Worm (Caenorhabditis elegans) whole organism, L3 larva: Measurements from ENCODE around the gene try-8.

ENCODE experiments used
- aly-2 ChIP-seq: fragments of 150-350 bp; optimal IDR thresholded peaks from 2 replicates; lab custom pipeline; 2014; ENCODE audit warnings: missing biosample characterization, missing genetic modification characterization
- ama-1 ChIP-seq: fragments of 150-350 bp; optimal IDR thresholded peaks from 2 replicates; lab custom pipeline; 2018
- elt-3 ChIP-seq, 3 experiments: fragments of 150-350 bp in 1 of 3; sonication (generic microtip) in 2 of 3; optimal IDR thresholded peaks; 2 replicates in 2 of 3; 4 replicates in 1 of 3; lab custom pipeline; 2014 to 2017; ENCODE audit warnings: missing biosample characterization in 3 of 3, missing genetic modification characterization in 3 of 3
- fos-1 ChIP-seq: fragments of 150-350 bp; optimal IDR thresholded peaks from 2 replicates; lab custom pipeline; 2014; ENCODE audit warnings: missing biosample characterization, missing genetic modification characterization
- lin-39 ChIP-seq: fragments of 150-350 bp; optimal IDR thresholded peaks from 2 replicates; lab custom pipeline; 2018; ENCODE audit warnings: missing biosample characterization, missing genetic modification reagents, missing genetic modification characterization
- nhr-11 ChIP-seq: fragments of 150-350 bp; optimal IDR thresholded peaks from 2 replicates; lab custom pipeline; 2014; ENCODE audit warnings: missing biosample characterization, missing genetic modification characterization
- nhr-23 ChIP-seq: fragments of 150-350 bp; optimal IDR thresholded peaks from 2 replicates; lab custom pipeline; 2014; ENCODE audit warnings: missing biosample characterization, missing genetic modification reagents, missing genetic modification characterization
- nhr-237 ChIP-seq: fragments of 150-350 bp; optimal IDR thresholded peaks from 2 replicates; lab custom pipeline; 2014; ENCODE audit warnings: missing biosample characterization, missing genetic modification characterization
- nhr-25 ChIP-seq: sonication (generic microtip); optimal IDR thresholded peaks from 2 replicates; lab custom pipeline; 2017; ENCODE audit warnings: missing biosample characterization, missing genetic modification characterization
- nhr-28 ChIP-seq: fragments of 150-350 bp; optimal IDR thresholded peaks from 2 replicates; lab custom pipeline; 2014; ENCODE audit warnings: missing biosample characterization, missing genetic modification characterization
- tbx-2 ChIP-seq: sonication (generic microtip); optimal IDR thresholded peaks from 2 replicates; lab custom pipeline; 2016; ENCODE audit warnings: mild to moderate bottlenecking, missing genetic modification characterization, missing compliant biosample characterization
- unc-62 ChIP-seq: fragments of 150-350 bp; sonication (generic microtip); optimal IDR thresholded peaks from 4 replicates; lab custom pipeline; 2014; ENCODE audit warnings: missing biosample characterization, missing genetic modification reagents, missing genetic modification characterization
- ztf-11 ChIP-seq: fragments of 150-350 bp; optimal IDR thresholded peaks from 2 replicates; lab custom pipeline; 2014; ENCODE audit warnings: missing biosample characterization, missing genetic modification characterization
- ztf-4 ChIP-seq: fragments of 150-350 bp; optimal IDR thresholded peaks from 2 replicates; lab custom pipeline; 2014; ENCODE audit warnings: missing biosample characterization, missing genetic modification characterization

DNA sequence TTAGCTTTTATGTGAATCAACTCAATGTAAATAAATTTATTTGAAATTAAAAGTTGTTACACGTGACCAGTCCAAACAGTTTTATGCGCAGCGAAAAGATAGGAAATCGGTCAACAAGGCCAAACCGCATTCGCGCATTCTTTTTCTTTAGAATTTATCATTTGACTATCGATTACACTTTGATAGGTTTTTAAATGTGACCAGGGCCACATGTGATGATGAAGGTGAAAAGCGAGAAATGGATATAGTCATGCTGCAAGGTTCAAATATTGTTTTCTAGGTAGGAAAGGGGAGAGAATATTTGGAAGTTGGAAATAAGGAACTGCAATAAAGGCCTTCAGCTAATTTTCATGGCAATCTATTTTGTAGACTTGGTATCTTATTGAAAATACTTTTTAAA lies 17.2 kb downstream of the try-8 start:
- no peak for TF ChIP-seq fos-1
- TF ChIP-seq nhr-237 (tag; lab: Kevin White, UChicago) = no peak
- peak; percentile 28 for TF ChIP-seq tbx-2
- no peak for TF ChIP-seq aly-2 (tag; lab: Kevin White, UChicago)
- no peak for TF ChIP-seq ztf-11
- TF ChIP-seq nhr-23 (tag; lab: Kevin White, UChicago) = peak; percentile 72
- peak; percentile 98 for TF ChIP-seq ama-1 (lab: Kevin White, UChicago)
- no peak for TF ChIP-seq nhr-11 (tag; lab: Kevin White, UChicago)
- no peak for TF ChIP-seq lin-39
- TF ChIP-seq nhr-25 = peak; percentile 78
- TF ChIP-seq ztf-4 (tag; lab: Kevin White, UChicago) = no peak
- TF ChIP-seq unc-62 (GFP tag; lab: Kevin White, UChicago) = no peak
- peak in 2 of 3 experiments; percentile 14 to 91 for TF ChIP-seq elt-3 (tag; optimal IDR thresholded peaks at IDR 0.05; lab: Kevin White, UChicago)
- no peak for TF ChIP-seq nhr-28 (tag; lab: Kevin White, UChicago)
